Fruit fly (Drosophila melanogaster) whole organism, adult: Measurements from ENCODE around the gene aralar1.

ENCODE experiments used
- CG5204 ChIP-seq: fragments of 200-800 bp; sonication (Bioruptor generic); optimal IDR thresholded peaks from 2 replicates; lab custom pipeline; 2016; ENCODE audit warnings: missing biosample characterization, missing genetic modification characterization
- Crg-1 ChIP-seq: fragments of 200-800 bp; sonication (Bioruptor generic); optimal IDR thresholded peaks from 2 replicates; lab custom pipeline; 2016; ENCODE audit warnings: missing biosample characterization, missing genetic modification characterization
- Hr96 ChIP-seq: fragments of 200-800 bp; sonication (Bioruptor generic); optimal IDR thresholded peaks from 2 replicates; lab custom pipeline; 2016; ENCODE audit warnings: missing biosample characterization, missing genetic modification characterization
- cic ChIP-seq: fragments of 200-800 bp; sonication (Bioruptor generic); optimal IDR thresholded peaks from 2 replicates; lab custom pipeline; 2017; ENCODE audit warnings: missing biosample characterization, mild to moderate bottlenecking, missing genetic modification characterization, moderate library complexity

DNA sequence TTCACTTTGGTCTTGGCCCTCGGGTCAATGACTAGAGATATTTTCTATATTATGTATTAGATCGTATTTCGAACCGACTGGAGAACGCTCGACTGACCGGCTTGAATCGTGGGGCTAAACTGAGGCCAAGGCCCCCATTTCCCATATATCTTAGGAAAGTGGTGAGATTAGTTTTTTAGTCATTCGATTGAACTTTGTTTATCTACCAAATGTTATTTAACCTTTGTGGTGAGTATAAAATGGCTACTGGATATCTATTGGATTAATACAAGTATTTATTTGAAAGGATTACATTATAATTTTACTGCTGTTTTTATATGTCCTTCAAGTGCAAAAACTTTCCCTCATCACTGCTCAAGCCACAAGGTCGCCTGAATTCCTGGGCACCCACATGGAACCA is 47.7 kb upstream of the aralar1 start, which contains the start of gene CG31371:
- TF ChIP-seq Crg-1 (GFP tag; lab: Kevin White, UChicago) (no peak), Hr96 (GFP tag; lab: Kevin White, UChicago) (no peak), cic (GFP tag; lab: Kevin White, UChicago) (no peak), CG5204 (GFP tag; lab: Kevin White, UChicago) (no peak)
